Fruit fly (Drosophila melanogaster): Measurements from ENCODE around the gene Ir7c.

Ir7c gene

dm6 chrX:7920081-7920688 lies 46.0 kb downstream of the Ir7c start, which contains the start of the genes hdm and Ykt6 (continued):
- peak; percentile 50 for TF ChIP-seq emc (GFP tag; optimal IDR thresholded peaks at IDR 0.05)
- TF ChIP-seq fd96Cb (tag; optimal IDR thresholded peaks at IDR 0.05) = peak; percentile 51
- peak in 1 of 3 experiments; percentile 72 for TF ChIP-seq lola (GFP tag; optimal IDR thresholded peaks at IDR 0.05)
- TF ChIP-seq gcm (GFP tag; optimal IDR thresholded peaks at IDR 0.05) = peak; percentile 48
- TF ChIP-seq Fer3 (tag; optimal IDR thresholded peaks at IDR 0.05) = no peak
- TF ChIP-seq CG30431 (GFP tag; optimal IDR thresholded peaks at IDR 0.05) = peak; percentile 42
- peak in 1 of 2 experiments; percentile 45 for TF ChIP-seq insv (GFP tag; optimal IDR thresholded peaks at IDR 0.05)
- TF ChIP-seq corto (GFP tag; optimal IDR thresholded peaks at IDR 0.05) = peak; percentile 3
- peak; percentile 5 for TF ChIP-seq Elba2 (GFP tag; optimal IDR thresholded peaks at IDR 0.05)
- TF ChIP-seq NK7.1 (GFP tag; optimal IDR thresholded peaks at IDR 0.05) = peak; percentile 51
- TF ChIP-seq CG5245 (GFP tag; optimal IDR thresholded peaks at IDR 0.05) = peak; percentile 76
- TF ChIP-seq CG4360 (GFP tag; IDR thresholded peaks at IDR 0.05) = peak; percentile 44
- peak; percentile 37; the same call in 1 of the 2 replicates for TF ChIP-seq CG11696 (GFP tag; IDR thresholded peaks at IDR 0.05)
- TF ChIP-seq trem (tag; optimal IDR thresholded peaks at IDR 0.05) = peak; percentile 81
- no peak for TF ChIP-seq tio (GFP tag; optimal IDR thresholded peaks at IDR 0.05)
- TF ChIP-seq gem (tag; optimal IDR thresholded peaks at IDR 0.05) = peak; percentile 83
- peak; percentile 86 for TF ChIP-seq jumu (GFP tag; optimal IDR thresholded peaks at IDR 0.05)
- peak; percentile 60 for TF ChIP-seq Adf1 (GFP tag; IDR thresholded peaks at IDR 0.05)
- peak; percentile 78 for TF ChIP-seq ttk (GFP tag; IDR thresholded peaks at IDR 0.05)
- TF ChIP-seq kah (GFP tag; optimal IDR thresholded peaks at IDR 0.05) = no peak
- TF ChIP-seq CG10321 (GFP tag; IDR thresholded peaks at IDR 0.05) = no peak
- TF ChIP-seq Nf-YA (GFP tag; IDR thresholded peaks at IDR 0.05) = peak; percentile 58; the same call in 1 of the 2 replicates
- TF ChIP-seq otp (GFP tag; IDR thresholded peaks at IDR 0.05) = peak; percentile 80
- TF ChIP-seq CG11723 (GFP tag; optimal IDR thresholded peaks at IDR 0.05) = no peak
- TF ChIP-seq maf-S (GFP tag; optimal IDR thresholded peaks at IDR 0.05) = peak; percentile 53
- TF ChIP-seq sima (GFP tag; optimal IDR thresholded peaks at IDR 0.05) = peak; percentile 24
- TF ChIP-seq CG11085 (GFP tag; IDR thresholded peaks at IDR 0.05) = peak; percentile 68
- no peak for TF ChIP-seq sd (tag; optimal IDR thresholded peaks at IDR 0.05)
- TF ChIP-seq dm (GFP tag; optimal IDR thresholded peaks at IDR 0.05) = peak; percentile 67
- peak; percentile 73 for TF ChIP-seq Ets97D (GFP tag; optimal IDR thresholded peaks at IDR 0.05)
- TF ChIP-seq Atf6 (GFP tag; IDR thresholded peaks at IDR 0.05) = peak; percentile 85
- no peak for TF ChIP-seq ham (GFP tag; IDR thresholded peaks at IDR 0.05)
- TF ChIP-seq inv (GFP tag; IDR thresholded peaks at IDR 0.05; ENCODE audit: partially characterized antibody) = peak; percentile 92
- no peak for TF ChIP-seq Lpt (GFP tag; optimal IDR thresholded peaks at IDR 0.05)
- no peak for TF ChIP-seq ac (GFP tag; optimal IDR thresholded peaks at IDR 0.05)
- TF ChIP-seq gsb (GFP tag; IDR thresholded peaks at IDR 0.05) = peak; percentile 64; the same call in 1 of the 2 replicates
- TF ChIP-seq Fer1 (GFP tag; optimal IDR thresholded peaks at IDR 0.05) = peak; percentile 79
- TF ChIP-seq pita (GFP tag; optimal IDR thresholded peaks at IDR 0.05) = no peak
- peak; percentile 45 for TF ChIP-seq CG9797 (GFP tag; optimal IDR thresholded peaks at IDR 0.05)
- peak; percentile 86 for TF ChIP-seq CG34422 (GFP tag; IDR thresholded peaks at IDR 0.05)
- TF ChIP-seq MESR4 (GFP tag; optimal IDR thresholded peaks at IDR 0.05) = peak; percentile 94
- TF ChIP-seq CG4282 (GFP tag; optimal IDR thresholded peaks at IDR 0.05) = peak; percentile 70
- peak; percentile 51 for TF ChIP-seq CG1529 (GFP tag; optimal IDR thresholded peaks at IDR 0.05)
- no peak for TF ChIP-seq CG10431 (GFP tag; optimal IDR thresholded peaks at IDR 0.05)
- TF ChIP-seq CG14050 (GFP tag; IDR thresholded peaks at IDR 0.05) = peak; percentile 75
- no peak for TF ChIP-seq TFAM (GFP tag; optimal IDR thresholded peaks at IDR 0.05)
- TF ChIP-seq CG8089 (GFP tag; optimal IDR thresholded peaks at IDR 0.05) = peak; percentile 41
- TF ChIP-seq oc (tag; optimal IDR thresholded peaks at IDR 0.05) = no peak
- no peak for TF ChIP-seq CG8478 (optimal IDR thresholded peaks at IDR 0.05)
- TF ChIP-seq CG8765 (GFP tag; IDR thresholded peaks at IDR 0.05) = peak; percentile 80
- peak; percentile 74 for TF ChIP-seq CG10959 (GFP tag; IDR thresholded peaks at IDR 0.05)

Measured in whole organism, embryonic.